Fruit fly (Drosophila melanogaster) whole organism, prepupa: ENCODE results near the gene CG18787.

ENCODE experiments used
- Blimp-1 ChIP-seq: fragments of 200-800 bp; sonication (Bioruptor generic); optimal IDR thresholded peaks from 3 replicates; lab custom pipeline; 2017; ENCODE audit warnings: missing biosample characterization, missing genetic modification characterization, mild to moderate bottlenecking, moderate library complexity, missing genetic modification reagents
- CG11762 ChIP-seq: fragments of 200-800 bp; sonication (Bioruptor generic); optimal IDR thresholded peaks from 3 replicates; lab custom pipeline; 2016; ENCODE audit warnings: missing biosample characterization, missing genetic modification characterization; ENCODE audit not compliant: insufficient read depth
- CG31627 ChIP-seq: fragments of 200-800 bp; sonication (Bioruptor generic); optimal IDR thresholded peaks from 3 replicates; lab custom pipeline; 2016; ENCODE audit warnings: missing biosample characterization, missing genetic modification characterization
- CG3919 ChIP-seq: fragments of 200-800 bp; sonication (Bioruptor generic); optimal IDR thresholded peaks from 3 replicates; lab custom pipeline; 2016; ENCODE audit warnings: missing biosample characterization, missing genetic modification characterization
- CG4318 ChIP-seq: fragments of 200-800 bp; sonication (Bioruptor generic); optimal IDR thresholded peaks from 3 replicates; lab custom pipeline; 2017; ENCODE audit warnings: missing biosample characterization, mild to moderate bottlenecking, missing genetic modification characterization
- CG6792 ChIP-seq: fragments of 200-800 bp; sonication (Bioruptor generic); optimal IDR thresholded peaks from 3 replicates; lab custom pipeline; 2016; ENCODE audit warnings: missing biosample characterization, missing genetic modification characterization
- CG6808 ChIP-seq: fragments of 200-800 bp; sonication (Bioruptor generic); optimal IDR thresholded peaks from 3 replicates; lab custom pipeline; 2017; ENCODE audit warnings: missing biosample characterization, missing genetic modification characterization, mild to moderate bottlenecking, moderate library complexity, missing genetic modification reagents
- Eip78C ChIP-seq: fragments of 200-800 bp; sonication (Bioruptor generic); peaks from one replicate; lab custom pipeline; 2016; ENCODE audit warnings: missing biosample characterization, missing genetic modification characterization
- Ets21C ChIP-seq: fragments of 200-800 bp; sonication (Bioruptor generic); optimal IDR thresholded peaks from 3 replicates; lab custom pipeline; 2016; ENCODE audit warnings: missing biosample characterization, missing genetic modification characterization
- fd85E ChIP-seq: fragments of 200-800 bp; sonication (Bioruptor generic); optimal IDR thresholded peaks from 3 replicates; lab custom pipeline; 2016; ENCODE audit warnings: missing biosample characterization, missing genetic modification characterization
- pdm3 ChIP-seq: fragments of 200-800 bp; sonication (Bioruptor generic); optimal IDR thresholded peaks from 3 replicates; lab custom pipeline; 2016; ENCODE audit warnings: missing biosample characterization, missing genetic modification characterization
- salr ChIP-seq, 2 experiments: fragments of 200-800 bp; sonication (Bioruptor generic); optimal IDR thresholded peaks; 3 replicates each; lab custom pipeline; 2016 to 2018; ENCODE audit warnings: missing biosample characterization in 2 of 2, missing genetic modification characterization in 2 of 2, mild to moderate bottlenecking in 1 of 2
- svp ChIP-seq: fragments of 200-800 bp; sonication (Bioruptor generic); peaks from one replicate; lab custom pipeline; 2016; ENCODE audit warnings: missing biosample characterization, missing genetic modification characterization
- vri ChIP-seq: fragments of 200-800 bp; sonication (Bioruptor generic); optimal IDR thresholded peaks from 3 replicates; lab custom pipeline; 2016; ENCODE audit warnings: missing biosample characterization, mild to moderate bottlenecking, missing genetic modification characterization

- TF ChIP-seq CG6792 (GFP tag; lab: Kevin White, UChicago) (no peak), pdm3 (no peak), Eip78C (GFP tag; lab: Kevin White, UChicago) (no peak), CG31627 (GFP tag; lab: Kevin White, UChicago) (no peak), salr (GFP tag; optimal IDR thresholded peaks at IDR 0.05; lab: Kevin White, UChicago) (no peak), svp (GFP tag; lab: Kevin White, UChicago) (no peak), CG11762 (GFP tag; lab: Kevin White, UChicago) (no peak), CG6808 (GFP tag; lab: Kevin White, UChicago) (no peak), fd85E (GFP tag; lab: Kevin White, UChicago) (no peak), CG3919 (GFP tag; lab: Kevin White, UChicago) (no peak), vri (GFP tag; lab: Kevin White, UChicago) (no peak), Ets21C (GFP tag; lab: Kevin White, UChicago) (no peak), Blimp-1 (no peak), CG4318 (GFP tag; lab: Kevin White, UChicago) (no peak)
Measured at dm6 chr2L:11989729-11990128, 9.4 kb downstream of the CG18787 start, which contains the start of the genes zuc and dgt2.
